Worm (Caenorhabditis elegans) whole organism, L1 larva: ENCODE data around the gene K02E11.6.

Experiments
- C34B4.2 ChIP-seq: sonication (generic microtip); optimal IDR thresholded peaks from 2 replicates; lab custom pipeline; 2017; ENCODE audit warnings: mild to moderate bottlenecking, missing genetic modification characterization, missing compliant biosample characterization
- F16B12.6 ChIP-seq: fragments of 150-350 bp; optimal IDR thresholded peaks from 2 replicates; lab custom pipeline; 2014; ENCODE audit warnings: missing biosample characterization, missing genetic modification characterization
- ama-1 ChIP-seq: fragments of 150-350 bp; optimal IDR thresholded peaks from 2 replicates; lab custom pipeline; 2014
- blmp-1 ChIP-seq: fragments of 150-350 bp; optimal IDR thresholded peaks from 2 replicates; lab custom pipeline; 2014; ENCODE audit warnings: missing biosample characterization, missing genetic modification characterization
- ceh-8 ChIP-seq: fragments of 200-800 bp; sonication (Bioruptor generic); optimal IDR thresholded peaks from 2 replicates; lab custom pipeline; 2018; ENCODE audit warnings: mild to moderate bottlenecking, missing genetic modification characterization, moderate library complexity, missing compliant biosample characterization
- ceh-88 ChIP-seq: fragments of 200-800 bp; sonication (Bioruptor generic); IDR thresholded peaks from 2 replicates; pipeline ENCODE4 v1.3.6; 2022; ENCODE audit warnings: missing genetic modification characterization, missing compliant biosample characterization
- dsc-1 ChIP-seq: sonication (generic microtip); optimal IDR thresholded peaks from 2 replicates; lab custom pipeline; 2016; ENCODE audit warnings: mild to moderate bottlenecking, missing genetic modification characterization, missing compliant biosample characterization
- efl-1 ChIP-seq, 4 experiments: fragments of 150-350 bp; optimal IDR thresholded peaks in 3 of 4; peaks in 1 of 4; 1 replicate in 1 of 4; 2 replicates in 3 of 4; lab custom pipeline; 2014; ENCODE audit warnings: missing biosample characterization in 2 of 4, missing genetic modification characterization in 2 of 4, missing genetic modification reagents in 2 of 4
- egl-27 ChIP-seq, 2 experiments: fragments of 150-350 bp in 1 of 2; sonication (generic microtip); optimal IDR thresholded peaks; 3 replicates each; lab custom pipeline; 2017 to 2018; ENCODE audit warnings: missing biosample characterization in 2 of 2, missing genetic modification characterization in 2 of 2, missing genetic modification reagents in 2 of 2
- elt-2 ChIP-seq: sonication (generic microtip); optimal IDR thresholded peaks from 2 replicates; lab custom pipeline; 2016; ENCODE audit warnings: missing genetic modification characterization, mild to moderate bottlenecking, inconsistent platforms, missing compliant biosample characterization, missing genetic modification reagents
- fkh-8 ChIP-seq: sonication (generic microtip); optimal IDR thresholded peaks from 2 replicates; lab custom pipeline; 2016; ENCODE audit warnings: mild to moderate bottlenecking, missing genetic modification characterization, missing compliant biosample characterization
- isw-1 ChIP-seq: fragments of 200-800 bp; sonication (Bioruptor generic); IDR thresholded peaks from 2 replicates; pipeline ENCODE4 v1.3.6; 2022; ENCODE audit warnings: missing genetic modification characterization, missing compliant biosample characterization
- lin-13 ChIP-seq: fragments of 150-350 bp; optimal IDR thresholded peaks from 2 replicates; lab custom pipeline; 2014; ENCODE audit warnings: missing biosample characterization, missing genetic modification reagents, missing genetic modification characterization
- lin-15B ChIP-seq: fragments of 150-350 bp; sonication (generic microtip); optimal IDR thresholded peaks from 3 replicates; lab custom pipeline; 2014; ENCODE audit warnings: missing biosample characterization, missing genetic modification characterization
- mab-9 ChIP-seq: fragments of 200-800 bp; sonication (Bioruptor generic); IDR thresholded peaks from 2 replicates; pipeline ENCODE4 v1.3.6; 2022; ENCODE audit warnings: missing genetic modification reagents, missing genetic modification characterization, missing compliant biosample characterization
- mef-2 ChIP-seq: fragments of 150-350 bp; optimal IDR thresholded peaks from 2 replicates; lab custom pipeline; 2014; ENCODE audit warnings: missing biosample characterization, missing genetic modification characterization
- nhr-237 ChIP-seq: fragments of 150-350 bp; optimal IDR thresholded peaks from 2 replicates; lab custom pipeline; 2014; ENCODE audit warnings: missing biosample characterization, missing genetic modification characterization
- nhr-28 ChIP-seq: fragments of 150-350 bp; optimal IDR thresholded peaks from 2 replicates; lab custom pipeline; 2014; ENCODE audit warnings: missing biosample characterization, missing genetic modification characterization
- nhr-47 ChIP-seq: sonication (generic microtip); optimal IDR thresholded peaks from 2 replicates; lab custom pipeline; 2016; ENCODE audit warnings: mild to moderate bottlenecking, missing genetic modification characterization, moderate library complexity, missing compliant biosample characterization
- nhr-71 ChIP-seq: sonication (generic microtip); optimal IDR thresholded peaks from 2 replicates; lab custom pipeline; 2016; ENCODE audit warnings: mild to moderate bottlenecking, missing genetic modification characterization, moderate library complexity, missing compliant biosample characterization
- nhr-77 ChIP-seq: fragments of 150-350 bp; optimal IDR thresholded peaks from 2 replicates; lab custom pipeline; 2014; ENCODE audit warnings: missing biosample characterization, missing genetic modification characterization
- nhr-85 ChIP-seq: sonication (generic microtip); peaks from one replicate; lab custom pipeline; 2016; ENCODE audit warnings: missing genetic modification characterization, inconsistent platforms, missing compliant biosample characterization
- nhr-90 ChIP-seq: sonication (generic microtip); optimal IDR thresholded peaks from 2 replicates; lab custom pipeline; 2016; ENCODE audit warnings: mild to moderate bottlenecking, missing genetic modification characterization, missing compliant biosample characterization; ENCODE audit not compliant: poor library complexity
- pqm-1 ChIP-seq: sonication (generic microtip); optimal IDR thresholded peaks from 3 replicates; lab custom pipeline; 2017; ENCODE audit warnings: missing biosample characterization, missing genetic modification characterization
- rnt-1 ChIP-seq: sonication (generic microtip); optimal IDR thresholded peaks from 2 replicates; lab custom pipeline; 2016; ENCODE audit warnings: mild to moderate bottlenecking, missing genetic modification characterization, moderate library complexity, missing compliant biosample characterization
- sox-4 ChIP-seq: sonication (generic microtip); optimal IDR thresholded peaks from 2 replicates; lab custom pipeline; 2016; ENCODE audit warnings: missing genetic modification characterization, missing compliant biosample characterization
- sptf-1 ChIP-seq: fragments of 150-350 bp; optimal IDR thresholded peaks from 2 replicates; lab custom pipeline; 2014; ENCODE audit warnings: missing biosample characterization, missing genetic modification characterization
- sup-37 ChIP-seq: fragments of 200-800 bp; sonication (Bioruptor generic); optimal IDR thresholded peaks from 2 replicates; lab custom pipeline; 2018; ENCODE audit warnings: mild to moderate bottlenecking, missing genetic modification characterization, missing compliant biosample characterization
- unc-30 ChIP-seq: sonication (generic microtip); optimal IDR thresholded peaks from 2 replicates; lab custom pipeline; 2017; ENCODE audit warnings: missing biosample characterization, missing genetic modification characterization
- zip-4 ChIP-seq: fragments of 200-800 bp; sonication (Bioruptor generic); optimal IDR thresholded peaks from 2 replicates; lab custom pipeline; 2018; ENCODE audit warnings: mild to moderate bottlenecking, missing genetic modification characterization, moderate library complexity, missing compliant biosample characterization
- ztf-11 ChIP-seq, 2 experiments: sonication (generic microtip); optimal IDR thresholded peaks; 2 replicates each; lab custom pipeline; 2016 to 2017; ENCODE audit warnings: missing genetic modification characterization in 2 of 2, missing biosample characterization in 1 of 2, missing compliant biosample characterization in 1 of 2

Gene K02E11.6

ce11 chrV:14231656-14232055, 16.9 kb upstream of the K02E11.6 start:
- TF ChIP-seq sptf-1 (tag; lab: Kevin White, UChicago) (no peak), F16B12.6 (tag; lab: Kevin White, UChicago) (no peak), dsc-1 (tag; lab: Kevin White, UChicago) (no peak), nhr-85 (peak; percentile 37), sox-4 (tag; lab: Kevin White, UChicago) (no peak), blmp-1 (peak; percentile 33), nhr-71 (tag; lab: Kevin White, UChicago) (no peak), rnt-1 (tag; lab: Kevin White, UChicago) (no peak), fkh-8 (tag; lab: Kevin White, UChicago) (no peak), lin-15B (tag; lab: Kevin White, UChicago) (no peak), efl-1 (optimal IDR thresholded peaks at IDR 0.05; lab: Kevin White, UChicago) (no peak), efl-1 (GFP tag; optimal IDR thresholded peaks at IDR 0.05 in 1 of 2; lab: Kevin White, UChicago) (no peak)

- no peak for TF ChIP-seq mef-2 (tag; lab: Kevin White, UChicago)
- no peak for TF ChIP-seq lin-13 (GFP tag; lab: Kevin White, UChicago)
- TF ChIP-seq egl-27 (tag; optimal IDR thresholded peaks at IDR 0.05; lab: Kevin White, UChicago), result no peak
- no peak for TF ChIP-seq efl-1 (optimal IDR thresholded peaks at IDR 0.05; lab: Kevin White, UChicago)
- no peak for TF ChIP-seq efl-1 (GFP tag; optimal IDR thresholded peaks at IDR 0.05 in 1 of 2; lab: Kevin White, UChicago)
- TF ChIP-seq mab-9 (GFP tag; lab: Robert Waterston, UW), result no peak
- no peak for TF ChIP-seq zip-4
- no peak for TF ChIP-seq ceh-88
Measured at ce11 chrV:14235942-14236341, 12.7 kb upstream of the K02E11.6 start, which contains the start of gene ent-3. Gene ent-3, minus strand, starts transcription at chrV:14236042.

ce11 chrV:14240694-14241201, 7.9 kb upstream of the K02E11.6 start, which contains the start of gene K02E11.10:
Gene K02E11.10, minus strand, starts transcription at chrV:14241151.
- TF ChIP-seq nhr-90 (tag; lab: Kevin White, UChicago) (no peak), ceh-8 (GFP tag; lab: Kevin White, UChicago) (peak; percentile 25)

ce11 chrV:14243904-14244303, 4.7 kb upstream of the K02E11.6 start, which contains the start of gene sre-7:
Gene sre-7, plus strand, starts transcription at chrV:14244204.
- TF ChIP-seq nhr-47 (tag; lab: Kevin White, UChicago) (no peak), nhr-85 (no peak), C34B4.2 (tag; lab: Kevin White, UChicago) (no peak), elt-2 (tag; lab: Kevin White, UChicago) (no peak), ama-1 (lab: Kevin White, UChicago) (no peak), efl-1 (optimal IDR thresholded peaks at IDR 0.05; lab: Kevin White, UChicago) (no peak), efl-1 (GFP tag; optimal IDR thresholded peaks at IDR 0.05 in 1 of 2; lab: Kevin White, UChicago) (no peak), unc-30 (tag; lab: Kevin White, UChicago) (no peak), fkh-8 (tag; lab: Kevin White, UChicago) (no peak), nhr-90 (tag; lab: Kevin White, UChicago) (no peak), nhr-28 (tag; lab: Kevin White, UChicago) (no peak), sup-37 (GFP tag; lab: Kevin White, UChicago) (no peak), isw-1 (no peak), rnt-1 (tag; lab: Kevin White, UChicago) (no peak)
- TF ChIP-seq, all 84 proteins: peak for 0

ce11 chrV:14246761-14247160, 1.8 kb upstream of the K02E11.6 start, which contains the start of gene K02E11.3:
Gene K02E11.3, minus strand, starts transcription at chrV:14246861.
- TF ChIP-seq nhr-77 (tag; lab: Kevin White, UChicago) (no peak), efl-1 (optimal IDR thresholded peaks at IDR 0.05; lab: Kevin White, UChicago) (no peak), efl-1 (GFP tag; optimal IDR thresholded peaks at IDR 0.05 in 1 of 2; lab: Kevin White, UChicago) (peak in 1 of 2 experiments; percentile 31)

- TF ChIP-seq zip-4, result no peak
- no peak for TF ChIP-seq nhr-85
- no peak for TF ChIP-seq pqm-1 (tag; lab: Kevin White, UChicago)
- TF ChIP-seq efl-1 (optimal IDR thresholded peaks at IDR 0.05; lab: Kevin White, UChicago), result no peak
- no peak for TF ChIP-seq efl-1 (GFP tag; optimal IDR thresholded peaks at IDR 0.05 in 1 of 2; lab: Kevin White, UChicago)
- no peak for TF ChIP-seq ztf-11 (tag; optimal IDR thresholded peaks at IDR 0.05; lab: Kevin White, UChicago)
- no peak for TF ChIP-seq nhr-237 (tag; lab: Kevin White, UChicago)
- TF ChIP-seq mab-9 (GFP tag; lab: Robert Waterston, UW), result no peak
- TF ChIP-seq mef-2 (tag; lab: Kevin White, UChicago), result no peak
- no peak for TF ChIP-seq ceh-8 (GFP tag; lab: Kevin White, UChicago)
Measured at ce11 chrV:14248025-14248424, 577 bp upstream of the K02E11.6 start, which contains the start of gene K02E11.4. Gene K02E11.4, minus strand, starts transcription at chrV:14248125.
